Worm (Caenorhabditis elegans): ENCODE results near the gene unc-70.
A peak's percentile ranks its signal among the peaks of the same experiment; 100 is the strongest.

- TF ChIP-seq dao-5 (tag; optimal IDR thresholded peaks at IDR 0.05), result no peak
- peak; percentile 4 for TF ChIP-seq him-1 (tag; optimal IDR thresholded peaks at IDR 0.05)
- no peak for TF ChIP-seq W03F9.2 (tag; optimal IDR thresholded peaks at IDR 0.05)
Observed at ce11 chrV:6881038-6881437, at the start of gene unc-70.
